Worm (Caenorhabditis elegans) whole organism, mixed stage, embryonic: ENCODE results near the gene ssu-1.

ENCODE experiments used
- lin-13 ChIP-seq: fragments of 150-350 bp; optimal IDR thresholded peaks from 2 replicates; lab custom pipeline; 2014; ENCODE audit warnings: missing biosample characterization, missing genetic modification characterization
- nhr-12 ChIP-seq: fragments of 150-350 bp; optimal IDR thresholded peaks from 2 replicates; lab custom pipeline; 2014; ENCODE audit warnings: missing biosample characterization, missing genetic modification characterization

DNA sequence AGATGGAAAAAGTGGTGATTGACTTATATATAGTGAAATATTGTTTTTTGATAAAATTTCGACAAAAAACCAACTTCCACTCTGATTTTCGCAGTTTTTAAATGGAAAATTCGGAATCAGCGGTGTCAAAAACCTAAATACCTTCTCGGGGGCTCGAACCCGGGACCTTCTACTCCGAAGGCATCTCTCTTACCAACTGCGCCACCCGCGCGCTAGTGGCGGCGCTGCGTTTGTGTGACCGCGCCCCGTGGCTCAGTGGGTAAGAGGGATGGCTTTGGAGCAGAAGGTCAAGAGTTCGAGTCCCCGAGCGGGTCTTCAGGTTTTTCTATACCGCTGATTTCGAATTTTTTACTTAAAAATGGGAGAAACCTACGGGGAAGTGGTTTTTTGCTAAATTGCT is 7.9 kb downstream of the ssu-1 start:
- TF ChIP-seq nhr-12 (tag; lab: Kevin White, UChicago) (no peak), lin-13 (tag; lab: Kevin White, UChicago) (no peak)
